Fruit fly (Drosophila melanogaster) whole organism, pupa: ENCODE measurements around the gene Tim17a2.
A peak's percentile ranks its signal among the peaks of the same experiment; 100 is the strongest.

ENCODE experiments used
- CG10348 ChIP-seq: fragments of 200-800 bp; sonication (Bioruptor generic); IDR thresholded peaks from 2 replicates; pipeline ENCODE4 v1.3.6; 2022; ENCODE audit warnings: missing biosample characterization, missing genetic modification characterization
- CG12605 ChIP-seq: fragments of 200-800 bp; sonication (Bioruptor generic); IDR thresholded peaks from 2 replicates; pipeline ENCODE4 v1.3.6; 2022; ENCODE audit warnings: missing biosample characterization, missing genetic modification characterization
- CG13204 ChIP-seq: fragments of 200-800 bp; sonication (Bioruptor generic); optimal IDR thresholded peaks from 2 replicates; lab custom pipeline; 2018; ENCODE audit warnings: missing biosample characterization, mild to moderate bottlenecking, missing genetic modification characterization, moderate library complexity
- CG14655 ChIP-seq: fragments of 200-800 bp; sonication (Bioruptor generic); optimal IDR thresholded peaks from 3 replicates; lab custom pipeline; 2017; ENCODE audit warnings: mild to moderate bottlenecking, missing biosample characterization, missing genetic modification reagents, missing genetic modification characterization
- CG15710 ChIP-seq: fragments of 200-800 bp; sonication (Bioruptor generic); optimal IDR thresholded peaks from 2 replicates; lab custom pipeline; 2018; ENCODE audit warnings: missing biosample characterization, mild to moderate bottlenecking, missing genetic modification characterization, moderate library complexity
- CG17806 ChIP-seq: fragments of 200-800 bp; sonication (Bioruptor generic); optimal IDR thresholded peaks from 2 replicates; lab custom pipeline; 2018; ENCODE audit warnings: missing biosample characterization, mild to moderate bottlenecking, missing genetic modification characterization, moderate library complexity
- CG32121 ChIP-seq: fragments of 200-800 bp; sonication (Bioruptor generic); IDR thresholded peaks from 2 replicates; pipeline ENCODE4 v1.3.6; 2022; ENCODE audit warnings: missing biosample characterization, missing genetic modification characterization
- CG34367 ChIP-seq: fragments of 200-800 bp; sonication (Bioruptor generic); optimal IDR thresholded peaks from 2 replicates; lab custom pipeline; 2018; ENCODE audit warnings: missing biosample characterization, mild to moderate bottlenecking, missing genetic modification characterization
- CG4496 ChIP-seq: fragments of 200-800 bp; sonication (Bioruptor generic); IDR thresholded peaks from 3 replicates; pipeline ENCODE4 v1.3.6; 2022; ENCODE audit warnings: missing biosample characterization, missing genetic modification characterization
- CG8159 ChIP-seq: fragments of 200-800 bp; sonication (Bioruptor generic); optimal IDR thresholded peaks from 3 replicates; lab custom pipeline; 2018; ENCODE audit warnings: missing biosample characterization, mild to moderate bottlenecking, missing genetic modification characterization, moderate library complexity
- CG8301 ChIP-seq: fragments of 200-800 bp; sonication (Bioruptor generic); optimal IDR thresholded peaks from 2 replicates; lab custom pipeline; 2018; ENCODE audit warnings: missing biosample characterization, mild to moderate bottlenecking, missing genetic modification characterization
- CG9948 ChIP-seq: fragments of 200-800 bp; sonication (Bioruptor generic); optimal IDR thresholded peaks from 2 replicates; lab custom pipeline; 2018; ENCODE audit warnings: missing biosample characterization, mild to moderate bottlenecking, missing genetic modification characterization, moderate library complexity
- D1 ChIP-seq: fragments of 200-800 bp; sonication (Bioruptor generic); optimal IDR thresholded peaks from 2 replicates; lab custom pipeline; 2018; ENCODE audit warnings: missing biosample characterization, mild to moderate bottlenecking, missing genetic modification characterization, moderate library complexity
- EcR ChIP-seq: fragments of 200-800 bp; sonication (Bioruptor generic); optimal IDR thresholded peaks from 3 replicates; lab custom pipeline; 2019; ENCODE audit warnings: missing biosample characterization, missing genetic modification characterization, mild to moderate bottlenecking, moderate library complexity, missing genetic modification reagents
- Ets98B ChIP-seq: fragments of 200-800 bp; sonication (Bioruptor generic); IDR thresholded peaks from 2 replicates; pipeline ENCODE4 v1.3.6; 2022; ENCODE audit warnings: missing biosample characterization, missing genetic modification characterization
- Pif1A ChIP-seq: fragments of 200-800 bp; sonication (Bioruptor generic); optimal IDR thresholded peaks from 3 replicates; lab custom pipeline; 2016; ENCODE audit warnings: missing biosample characterization, missing genetic modification characterization
- Pif1B ChIP-seq: fragments of 200-800 bp; sonication (Bioruptor generic); optimal IDR thresholded peaks from 3 replicates; lab custom pipeline; 2016; ENCODE audit warnings: missing biosample characterization, missing genetic modification characterization
- Snoo ChIP-seq: fragments of 200-800 bp; sonication (Bioruptor generic); optimal IDR thresholded peaks from 3 replicates; lab custom pipeline; 2017; ENCODE audit warnings: missing biosample characterization, mild to moderate bottlenecking, missing genetic modification characterization, inconsistent platforms
- fd96Ca ChIP-seq: fragments of 200-800 bp; sonication (Bioruptor generic); IDR thresholded peaks from 3 replicates; pipeline ENCODE4 v1.3.6; 2022; ENCODE audit warnings: missing biosample characterization, missing genetic modification characterization
- gl ChIP-seq: fragments of 200-800 bp; sonication (Bioruptor generic); optimal IDR thresholded peaks from 2 replicates; lab custom pipeline; 2018; ENCODE audit warnings: missing biosample characterization, mild to moderate bottlenecking, missing genetic modification characterization
- rn ChIP-seq: fragments of 200-800 bp; sonication (Bioruptor generic); IDR thresholded peaks from 2 replicates; pipeline ENCODE4 v1.3.6; 2022; ENCODE audit warnings: missing biosample characterization, missing genetic modification characterization

Gene Tim17a2

DNA sequence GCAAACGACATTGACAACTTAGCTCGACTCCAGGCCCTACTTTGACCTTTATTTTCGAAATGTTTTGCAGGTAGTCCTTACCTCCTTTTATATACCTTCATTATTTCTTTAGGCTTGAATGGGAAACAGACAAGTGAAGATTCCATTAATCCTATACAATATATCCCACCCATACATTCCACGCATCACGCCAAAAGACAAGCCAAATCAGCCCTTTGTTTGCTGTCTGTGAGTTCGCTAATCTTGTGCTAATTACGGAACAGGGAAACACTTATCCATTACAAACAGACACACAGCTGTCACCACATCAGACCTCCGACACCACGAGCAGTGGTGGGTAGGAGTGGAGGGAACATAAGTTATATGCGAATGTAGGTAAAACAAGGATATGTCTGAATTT is 21.8 kb downstream of the Tim17a2 start, which contains the start of gene CG33293:
TSS of gene CG33293 (minus strand) at position 15 of the 400 bp plus-strand sequence.
- TF ChIP-seq Snoo (tag; lab: Kevin White, UChicago) (no peak), D1 (tag; lab: Kevin White, UChicago) (no peak), CG10348 (GFP tag; lab: Robert Waterston, UW) (no peak), CG17806 (no peak), Pif1B (GFP tag; lab: Kevin White, UChicago) (no peak), CG12605 (GFP tag; lab: Robert Waterston, UW) (no peak), gl (tag; lab: Kevin White, UChicago) (no peak), Ets98B (GFP tag; lab: Robert Waterston, UW) (no peak)

- TF ChIP-seq CG10348 (GFP tag; lab: Robert Waterston, UW) (no peak), CG14655 (no peak), CG34367 (tag; lab: Kevin White, UChicago) (no peak), CG4496 (no peak), rn (GFP tag; lab: Robert Waterston, UW) (no peak), Snoo (tag; lab: Kevin White, UChicago) (no peak), CG8301 (tag; lab: Kevin White, UChicago) (no peak), Pif1B (GFP tag; lab: Kevin White, UChicago) (no peak), CG32121 (GFP tag; lab: Robert Waterston, UW) (no peak), D1 (tag; lab: Kevin White, UChicago) (no peak), Pif1A (no peak), CG8159 (tag; lab: Kevin White, UChicago) (no peak), EcR (GFP tag; lab: Kevin White, UChicago) (no peak)
These were observed 25.3 kb downstream of the Tim17a2 start, which contains the start of gene rtp for dm6 chr3R:5237215-5237614. TSS of gene rtp (minus strand) at chr3R:5237315.

dm6 chr3R:5232197-5232607 is 30.3 kb downstream of the Tim17a2 start, which contains the start of the genes Kat60 and Mms19:
TSS of gene Kat60 (minus strand) at chr3R:5232209.
TSS of gene Mms19 (plus strand) at chr3R:5232543.
- TF ChIP-seq CG34367 (tag; lab: Kevin White, UChicago) (no peak), CG14655 (no peak), Pif1A (no peak), Pif1B (GFP tag; lab: Kevin White, UChicago) (no peak), D1 (tag; lab: Kevin White, UChicago) (no peak), Ets98B (GFP tag; lab: Robert Waterston, UW) (peak; percentile 29; the same call in 1 of the 2 replicates), CG10348 (GFP tag; lab: Robert Waterston, UW) (no peak), CG32121 (GFP tag; lab: Robert Waterston, UW) (peak; percentile 25; the same call in 1 of the 2 replicates), Snoo (tag; lab: Kevin White, UChicago) (no peak), CG17806 (peak; percentile 23), fd96Ca (GFP tag; lab: Robert Waterston, UW) (peak; percentile 60; the same call in 2 of the 3 replicates), rn (GFP tag; lab: Robert Waterston, UW) (peak; percentile 59; the same call in 1 of the 2 replicates), CG8159 (tag; lab: Kevin White, UChicago) (peak; percentile 47), CG12605 (GFP tag; lab: Robert Waterston, UW) (no peak), gl (tag; lab: Kevin White, UChicago) (no peak), CG8301 (tag; lab: Kevin White, UChicago) (no peak), CG15710 (tag; lab: Kevin White, UChicago) (peak; percentile 49), CG9948 (tag; lab: Kevin White, UChicago) (peak; percentile 2), CG13204 (GFP tag; lab: Kevin White, UChicago) (no peak), CG4496 (peak; percentile 37; the same call in 1 of the 3 replicates), EcR (GFP tag; lab: Kevin White, UChicago) (no peak)

- TF ChIP-seq gl (tag; lab: Kevin White, UChicago) (no peak), fd96Ca (GFP tag; lab: Robert Waterston, UW) (peak; percentile 43; the same call in 1 of the 3 replicates), CG32121 (GFP tag; lab: Robert Waterston, UW) (no peak), CG8301 (tag; lab: Kevin White, UChicago) (no peak), rn (GFP tag; lab: Robert Waterston, UW) (no peak; the same call in 1 of the 2 replicates), CG4496 (no peak), CG12605 (GFP tag; lab: Robert Waterston, UW) (peak; percentile 47; the same call in 1 of the 2 replicates), Pif1B (GFP tag; lab: Kevin White, UChicago) (no peak), CG14655 (no peak), CG13204 (GFP tag; lab: Kevin White, UChicago) (no peak), D1 (tag; lab: Kevin White, UChicago) (no peak)
These were observed 30.9 kb downstream of the Tim17a2 start for dm6 chr3R:5231383-5232196.

DNA sequence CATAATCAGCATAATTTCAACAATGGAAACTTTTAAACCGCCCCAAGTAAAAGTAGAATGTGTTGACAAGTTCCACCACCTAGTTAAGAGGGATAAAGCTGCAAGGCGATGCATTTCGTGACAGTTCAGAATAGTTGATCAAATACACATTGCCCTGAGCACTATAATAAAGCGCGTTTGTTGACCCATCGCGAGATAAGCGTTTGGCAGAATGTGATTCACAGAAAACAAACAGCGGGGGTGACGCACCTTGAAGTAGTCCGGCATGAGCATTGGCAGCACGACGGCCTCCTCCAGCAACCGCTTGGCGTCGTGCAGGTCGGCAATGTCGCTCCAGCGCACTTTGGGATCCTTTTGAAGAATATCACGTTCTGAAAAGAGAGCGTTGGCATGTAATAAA is 33.0 kb downstream of the Tim17a2 start:
- peak; percentile 14 for TF ChIP-seq EcR (GFP tag; lab: Kevin White, UChicago)
- no peak for TF ChIP-seq Ets98B (GFP tag; lab: Robert Waterston, UW)
- TF ChIP-seq, all 21 proteins: peak for 1

DNA sequence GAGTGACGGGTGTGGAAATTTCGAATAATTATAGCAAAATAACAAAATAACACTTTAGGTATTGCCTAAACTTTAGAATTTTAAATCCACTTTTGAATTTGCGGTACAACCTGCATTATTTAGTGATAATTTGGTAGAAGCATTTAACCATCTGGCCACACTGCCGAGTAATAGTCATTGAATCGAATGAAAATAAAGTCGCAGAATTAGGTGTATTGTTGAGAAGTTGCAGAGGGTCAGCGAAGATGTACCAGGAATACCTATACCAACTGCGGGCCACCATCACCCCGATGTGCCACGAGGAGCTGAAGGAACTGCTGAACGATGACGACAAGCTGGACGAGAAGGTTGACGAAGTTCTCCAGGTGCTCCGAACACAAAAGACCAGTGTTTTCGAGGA is 36.5 kb downstream of the Tim17a2 start, which contains the start of gene Vps37B:
TSS of gene Vps37B (plus strand) at position 134 of the 400 bp plus-strand sequence.
- TF ChIP-seq CG32121 (GFP tag; lab: Robert Waterston, UW), result no peak
- TF ChIP-seq fd96Ca (GFP tag; lab: Robert Waterston, UW), result no peak
- TF ChIP-seq Pif1A, result no peak
- no peak for TF ChIP-seq CG13204 (GFP tag; lab: Kevin White, UChicago)
- no peak for TF ChIP-seq gl (tag; lab: Kevin White, UChicago)
- TF ChIP-seq Snoo (tag; lab: Kevin White, UChicago), result no peak
- TF ChIP-seq Pif1B (GFP tag; lab: Kevin White, UChicago), result no peak
- no peak for TF ChIP-seq EcR (GFP tag; lab: Kevin White, UChicago)
- TF ChIP-seq CG12605 (GFP tag; lab: Robert Waterston, UW), result no peak
- TF ChIP-seq D1 (tag; lab: Kevin White, UChicago), result no peak
- TF ChIP-seq CG4496, result no peak
- no peak for TF ChIP-seq CG8159 (tag; lab: Kevin White, UChicago)
- no peak for TF ChIP-seq CG9948 (tag; lab: Kevin White, UChicago)
- TF ChIP-seq CG8301 (tag; lab: Kevin White, UChicago), result no peak
